Worm (Caenorhabditis elegans) whole organism, L3 larva: ENCODE data around the gene jud-4.

ENCODE experiments used
- R02D3.7 ChIP-seq: fragments of 150-350 bp; optimal IDR thresholded peaks from 2 replicates; lab custom pipeline; 2014; ENCODE audit warnings: missing biosample characterization, missing genetic modification characterization
- ama-1 ChIP-seq: fragments of 150-350 bp; optimal IDR thresholded peaks from 2 replicates; lab custom pipeline; 2018
- ceh-16 ChIP-seq: sonication (generic microtip); optimal IDR thresholded peaks from 2 replicates; lab custom pipeline; 2017; ENCODE audit warnings: missing biosample characterization, missing genetic modification characterization
- ceh-82 ChIP-seq: fragments of 150-350 bp; optimal IDR thresholded peaks from 2 replicates; lab custom pipeline; 2014; ENCODE audit warnings: missing biosample characterization, missing genetic modification characterization
- daf-12 ChIP-seq: fragments of 150-350 bp; optimal IDR thresholded peaks from 2 replicates; lab custom pipeline; 2014; ENCODE audit warnings: missing biosample characterization, missing genetic modification reagents, missing genetic modification characterization
- elt-3 ChIP-seq, 3 experiments: fragments of 150-350 bp in 1 of 3; sonication (generic microtip) in 2 of 3; optimal IDR thresholded peaks; 2 replicates in 2 of 3; 4 replicates in 1 of 3; lab custom pipeline; 2014 to 2017; ENCODE audit warnings: missing biosample characterization in 3 of 3, missing genetic modification characterization in 3 of 3
- nfya-1 ChIP-seq: sonication (generic microtip); optimal IDR thresholded peaks from 2 replicates; lab custom pipeline; 2017; ENCODE audit warnings: missing genetic modification characterization, mild to moderate bottlenecking, missing compliant biosample characterization, antibody characterized with exemption, moderate library complexity; ENCODE audit not compliant: insufficient read depth
- nhr-25 ChIP-seq: sonication (generic microtip); optimal IDR thresholded peaks from 2 replicates; lab custom pipeline; 2017; ENCODE audit warnings: missing biosample characterization, missing genetic modification characterization
- nhr-28 ChIP-seq: fragments of 150-350 bp; optimal IDR thresholded peaks from 2 replicates; lab custom pipeline; 2014; ENCODE audit warnings: missing biosample characterization, missing genetic modification characterization
- nhr-76 ChIP-seq: fragments of 150-350 bp; sonication (generic microtip); optimal IDR thresholded peaks from 5 replicates; lab custom pipeline; 2014; ENCODE audit warnings: missing biosample characterization, missing genetic modification characterization
- ztf-4 ChIP-seq: fragments of 150-350 bp; optimal IDR thresholded peaks from 2 replicates; lab custom pipeline; 2014; ENCODE audit warnings: missing biosample characterization, missing genetic modification characterization

DNA sequence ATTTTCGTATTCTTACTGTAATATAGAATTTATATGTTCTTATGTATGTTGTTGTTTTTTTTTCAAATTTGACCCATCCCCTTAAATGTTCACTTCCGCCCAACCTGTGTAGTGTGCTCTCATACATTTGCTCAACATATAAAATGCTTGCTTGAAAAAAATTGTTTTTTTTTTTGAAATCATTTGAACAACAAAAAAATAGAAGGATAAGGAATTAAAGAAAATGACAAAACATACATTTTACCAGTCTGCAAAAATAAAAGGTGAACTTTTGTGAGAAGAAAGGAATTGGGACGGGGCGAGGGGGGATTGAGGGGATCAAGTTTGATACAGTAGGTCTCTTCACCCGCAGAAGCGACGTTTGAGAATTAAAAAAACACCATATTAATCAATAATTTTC is 15.5 kb upstream of the jud-4 start:
- TF ChIP-seq nhr-28 (tag; lab: Kevin White, UChicago) (no peak), nfya-1 (tag; lab: Kevin White, UChicago) (no peak), ceh-82 (no peak), R02D3.7 (tag; lab: Kevin White, UChicago) (no peak), daf-12 (tag; lab: Kevin White, UChicago) (no peak), nhr-25 (tag; lab: Kevin White, UChicago) (no peak), nhr-76 (tag; lab: Kevin White, UChicago) (no peak), ceh-16 (tag; lab: Kevin White, UChicago) (no peak), ama-1 (lab: Kevin White, UChicago) (no peak), elt-3 (tag; optimal IDR thresholded peaks at IDR 0.05; lab: Kevin White, UChicago) (no peak), ztf-4 (no peak)
